Fruit fly (Drosophila melanogaster) whole organism, embryonic: ENCODE results near the gene cype.

Experiments
- Ada2b ChIP-seq: fragments of 200-800 bp; sonication (Bioruptor generic); IDR thresholded peaks from 2 replicates; pipeline ENCODE4 v1.3.6; 2022; ENCODE audit warnings: missing biosample characterization, missing genetic modification characterization
- Aef1 ChIP-seq: fragments of 200-800 bp; sonication (Bioruptor generic); IDR thresholded peaks from 3 replicates; pipeline ENCODE4 v1.3.6; 2022; ENCODE audit warnings: missing biosample characterization, missing genetic modification characterization
- Blimp-1 ChIP-seq: fragments of 200-800 bp; sonication (Bioruptor generic); optimal IDR thresholded peaks from 3 replicates; lab custom pipeline; 2018; ENCODE audit warnings: missing biosample characterization, missing genetic modification characterization, mild to moderate bottlenecking, moderate library complexity, missing genetic modification reagents
- Bteb2 ChIP-seq: fragments of 200-800 bp; sonication (Bioruptor generic); optimal IDR thresholded peaks from 2 replicates; lab custom pipeline; 2016; ENCODE audit warnings: missing biosample characterization, missing genetic modification characterization
- CG10147 ChIP-seq: fragments of 200-800 bp; sonication (Bioruptor generic); optimal IDR thresholded peaks from 2 replicates; lab custom pipeline; 2019; ENCODE audit warnings: missing biosample characterization, mild to moderate bottlenecking, missing genetic modification characterization, moderate library complexity
- CG10274 ChIP-seq: fragments of 200-800 bp; sonication (Bioruptor generic); optimal IDR thresholded peaks from 3 replicates; lab custom pipeline; 2017; ENCODE audit warnings: missing biosample characterization, mild to moderate bottlenecking, missing genetic modification characterization
- CG10431 ChIP-seq: fragments of 200-800 bp; sonication (Bioruptor generic); optimal IDR thresholded peaks from 3 replicates; lab custom pipeline; 2018; ENCODE audit warnings: missing biosample characterization, mild to moderate bottlenecking, missing genetic modification characterization
- CG11504 ChIP-seq: fragments of 200-800 bp; sonication (Bioruptor generic); optimal IDR thresholded peaks from 3 replicates; lab custom pipeline; 2019; ENCODE audit warnings: missing biosample characterization, mild to moderate bottlenecking, missing genetic modification characterization, moderate library complexity
- CG13296 ChIP-seq: fragments of 200-800 bp; sonication (Bioruptor generic); optimal IDR thresholded peaks from 3 replicates; lab custom pipeline; 2018; ENCODE audit warnings: missing biosample characterization, mild to moderate bottlenecking, missing genetic modification characterization
- CG13894 ChIP-seq: fragments of 200-800 bp; sonication (Bioruptor generic); optimal IDR thresholded peaks from 3 replicates; lab custom pipeline; 2018; ENCODE audit warnings: missing biosample characterization, mild to moderate bottlenecking, missing genetic modification characterization, moderate library complexity
- CG14050 ChIP-seq: fragments of 200-800 bp; sonication (Bioruptor generic); IDR thresholded peaks from 3 replicates; pipeline ENCODE4 v1.3.6; 2022; ENCODE audit warnings: missing biosample characterization, missing genetic modification characterization
- CG15073 ChIP-seq: fragments of 200-800 bp; sonication (Bioruptor generic); optimal IDR thresholded peaks from 2 replicates; lab custom pipeline; 2016; ENCODE audit warnings: missing biosample characterization, missing genetic modification characterization
- CG15479 ChIP-seq: fragments of 200-800 bp; sonication (Bioruptor generic); optimal IDR thresholded peaks from 3 replicates; lab custom pipeline; 2019; ENCODE audit warnings: missing biosample characterization, mild to moderate bottlenecking, missing genetic modification characterization, moderate library complexity
- CG18011 ChIP-seq: fragments of 200-800 bp; sonication (Bioruptor generic); optimal IDR thresholded peaks from 2 replicates; lab custom pipeline; 2017; ENCODE audit warnings: missing biosample characterization, missing genetic modification characterization, mild to moderate bottlenecking, moderate library complexity, missing genotype
- CG18764 ChIP-seq: fragments of 200-800 bp; sonication (Bioruptor generic); optimal IDR thresholded peaks from 3 replicates; lab custom pipeline; 2016; ENCODE audit warnings: missing biosample characterization, missing genetic modification characterization
- CG42726 ChIP-seq: fragments of 200-800 bp; sonication (Bioruptor generic); IDR thresholded peaks from 2 replicates; pipeline ENCODE4 v1.3.6; 2022; ENCODE audit warnings: missing biosample characterization, missing genetic modification characterization; ENCODE audit not compliant: partially characterized antibody
- CG4282 ChIP-seq: fragments of 200-800 bp; sonication (Bioruptor generic); optimal IDR thresholded peaks from 2 replicates; lab custom pipeline; 2016; ENCODE audit warnings: missing biosample characterization, missing genetic modification characterization
- CG6175 ChIP-seq: fragments of 200-800 bp; sonication (Bioruptor generic); IDR thresholded peaks from 3 replicates; pipeline ENCODE4 v1.3.6; 2022; ENCODE audit warnings: missing biosample characterization, missing genetic modification characterization
- CG6791 ChIP-seq: fragments of 200-800 bp; sonication (Bioruptor generic); IDR thresholded peaks from 3 replicates; pipeline ENCODE4 v1.3.6; 2022; ENCODE audit warnings: missing biosample characterization, missing genetic modification characterization; ENCODE audit not compliant: partially characterized antibody
- CG7271 ChIP-seq: fragments of 200-800 bp; sonication (Bioruptor generic); optimal IDR thresholded peaks from 2 replicates; lab custom pipeline; 2018; ENCODE audit warnings: missing biosample characterization, mild to moderate bottlenecking, missing genetic modification characterization, moderate library complexity
- CG7357 ChIP-seq: fragments of 200-800 bp; sonication (Bioruptor generic); IDR thresholded peaks from 3 replicates; pipeline ENCODE4 v1.3.6; 2022; ENCODE audit warnings: missing biosample characterization, missing genetic modification characterization
- CG7745 ChIP-seq: fragments of 200-800 bp; sonication (Bioruptor generic); optimal IDR thresholded peaks from 2 replicates; lab custom pipeline; 2018; ENCODE audit warnings: missing biosample characterization, mild to moderate bottlenecking, missing genetic modification characterization, moderate library complexity
- CG8089 ChIP-seq: fragments of 200-800 bp; sonication (Bioruptor generic); optimal IDR thresholded peaks from 3 replicates; lab custom pipeline; 2016; ENCODE audit warnings: missing biosample characterization, missing genetic modification characterization
- Camta ChIP-seq: fragments of 200-800 bp; sonication (Bioruptor generic); optimal IDR thresholded peaks from 2 replicates; lab custom pipeline; 2016; ENCODE audit warnings: missing biosample characterization, missing genetic modification characterization
- D ChIP-seq, 2 experiments: fragments of 200-800 bp in 1 of 2; fragments of >200 bp in 1 of 2; sonication (Bioruptor generic) in 1 of 2; optimal IDR thresholded peaks; 2 replicates in 1 of 2; 3 replicates in 1 of 2; lab custom pipeline; 2017; ENCODE audit warnings: mild to moderate bottlenecking in 1 of 2, missing biosample characterization in 1 of 2, missing genetic modification characterization in 1 of 2, missing genetic modification reagents in 1 of 2
- Dref ChIP-seq: fragments of 200-800 bp; sonication (Bioruptor generic); IDR thresholded peaks from 2 replicates; pipeline ENCODE4 v1.3.6; 2022; ENCODE audit warnings: missing biosample characterization, missing genetic modification characterization
- Elba2 ChIP-seq: fragments of 200-800 bp; sonication (Bioruptor generic); optimal IDR thresholded peaks from 3 replicates; lab custom pipeline; 2016; ENCODE audit warnings: missing biosample characterization, missing genetic modification characterization
- Ets97D ChIP-seq: fragments of 200-800 bp; sonication (Bioruptor generic); optimal IDR thresholded peaks from 3 replicates; lab custom pipeline; 2016; ENCODE audit warnings: missing biosample characterization, missing genetic modification characterization
- HmgZ ChIP-seq: fragments of 200-800 bp; sonication (Bioruptor generic); optimal IDR thresholded peaks from 2 replicates; lab custom pipeline; 2018; ENCODE audit warnings: missing biosample characterization, mild to moderate bottlenecking, missing genetic modification characterization
- Hr51 ChIP-seq, 2 experiments: fragments of 200-800 bp; sonication (Bioruptor generic); optimal IDR thresholded peaks; 2 replicates in 1 of 2; 3 replicates in 1 of 2; lab custom pipeline; 2016 to 2018; ENCODE audit warnings: missing biosample characterization in 2 of 2, missing genetic modification characterization in 2 of 2, mild to moderate bottlenecking in 1 of 2, moderate library complexity in 1 of 2
- MESR4 ChIP-seq: fragments of 200-800 bp; sonication (Bioruptor generic); optimal IDR thresholded peaks from 2 replicates; lab custom pipeline; 2018; ENCODE audit warnings: missing biosample characterization, mild to moderate bottlenecking, missing genetic modification characterization, moderate library complexity
- abd-A ChIP-seq: fragments of 200-800 bp; sonication (Bioruptor generic); optimal IDR thresholded peaks from 3 replicates; lab custom pipeline; 2019; ENCODE audit warnings: missing biosample characterization, mild to moderate bottlenecking, missing genetic modification characterization, moderate library complexity
- amos ChIP-seq: fragments of 200-800 bp; sonication (Bioruptor generic); IDR thresholded peaks from 2 replicates; pipeline ENCODE4 v1.3.6; 2022; ENCODE audit warnings: missing biosample characterization, missing genetic modification characterization; ENCODE audit not compliant: partially characterized antibody
- ase ChIP-seq: fragments of 200-800 bp; sonication (Bioruptor generic); IDR thresholded peaks from 3 replicates; pipeline ENCODE4 v1.3.6; 2022; ENCODE audit warnings: missing biosample characterization, missing genetic modification characterization
- ci ChIP-seq: fragments of 200-800 bp; sonication (Bioruptor generic); IDR thresholded peaks from 3 replicates; pipeline ENCODE4 v1.3.6; 2022; ENCODE audit warnings: missing biosample characterization, missing genetic modification characterization
- crp ChIP-seq, 2 experiments: fragments of 200-800 bp; sonication (Bioruptor generic); optimal IDR thresholded peaks; 2 replicates in 1 of 2; 3 replicates in 1 of 2; lab custom pipeline; 2017; ENCODE audit warnings: missing biosample characterization in 2 of 2, missing genetic modification characterization in 2 of 2, mild to moderate bottlenecking in 1 of 2, moderate library complexity in 1 of 2
- dpn ChIP-seq, 2 experiments: fragments of 200-800 bp; sonication (Bioruptor generic); optimal IDR thresholded peaks; 3 replicates each; lab custom pipeline; 2016; ENCODE audit warnings: missing biosample characterization in 2 of 2, missing genetic modification characterization in 2 of 2
- esg ChIP-seq: fragments of 200-800 bp; sonication (Bioruptor generic); conservative IDR thresholded peaks from 2 replicates; pipeline ENCODE4 v1.3.6; 2022; ENCODE audit warnings: missing biosample characterization, missing genetic modification characterization
- insv ChIP-seq, 2 experiments: fragments of 200-800 bp; sonication (Bioruptor generic); optimal IDR thresholded peaks; 3 replicates each; lab custom pipeline; 2016 to 2018; ENCODE audit warnings: missing biosample characterization in 2 of 2, missing genetic modification characterization in 2 of 2
- ken ChIP-seq: fragments of 200-800 bp; sonication (Bioruptor generic); IDR thresholded peaks from 3 replicates; pipeline ENCODE4 v1.3.6; 2022; ENCODE audit warnings: missing biosample characterization, missing genetic modification characterization
- nau ChIP-seq: fragments of 200-800 bp; sonication (Bioruptor generic); optimal IDR thresholded peaks from 3 replicates; lab custom pipeline; 2017; ENCODE audit warnings: missing biosample characterization, mild to moderate bottlenecking, missing genetic modification characterization, missing genetic modification reagents
- phol ChIP-seq: fragments of 200-800 bp; sonication (Bioruptor generic); optimal IDR thresholded peaks from 3 replicates; lab custom pipeline; 2018; ENCODE audit warnings: missing biosample characterization, mild to moderate bottlenecking, missing genetic modification characterization, moderate library complexity
- pros ChIP-seq: fragments of 200-800 bp; sonication (Bioruptor generic); optimal IDR thresholded peaks from 3 replicates; lab custom pipeline; 2019; ENCODE audit warnings: missing biosample characterization, mild to moderate bottlenecking, missing genetic modification characterization, moderate library complexity
- psq ChIP-seq: fragments of 200-800 bp; sonication (Bioruptor generic); optimal IDR thresholded peaks from 2 replicates; lab custom pipeline; 2017; ENCODE audit warnings: missing biosample characterization, missing genetic modification characterization
- salm ChIP-seq: fragments of 200-800 bp; sonication (Bioruptor generic); optimal IDR thresholded peaks from 2 replicates; lab custom pipeline; 2018; ENCODE audit warnings: missing biosample characterization, mild to moderate bottlenecking, missing genetic modification characterization
- sisA ChIP-seq: fragments of 200-800 bp; sonication (Bioruptor generic); IDR thresholded peaks from 2 replicates; pipeline ENCODE4 v1.3.6; 2022; ENCODE audit warnings: missing biosample characterization, missing genetic modification characterization
- so ChIP-seq: fragments of 200-800 bp; sonication (Bioruptor generic); IDR thresholded peaks from 3 replicates; pipeline ENCODE4 v1.3.6; 2022; ENCODE audit warnings: missing biosample characterization, missing genetic modification characterization
- stc ChIP-seq: fragments of 200-800 bp; sonication (Bioruptor generic); IDR thresholded peaks from 2 replicates; pipeline ENCODE4 v1.3.6; 2022; ENCODE audit warnings: missing biosample characterization, missing genetic modification characterization

Gene cype

DNA sequence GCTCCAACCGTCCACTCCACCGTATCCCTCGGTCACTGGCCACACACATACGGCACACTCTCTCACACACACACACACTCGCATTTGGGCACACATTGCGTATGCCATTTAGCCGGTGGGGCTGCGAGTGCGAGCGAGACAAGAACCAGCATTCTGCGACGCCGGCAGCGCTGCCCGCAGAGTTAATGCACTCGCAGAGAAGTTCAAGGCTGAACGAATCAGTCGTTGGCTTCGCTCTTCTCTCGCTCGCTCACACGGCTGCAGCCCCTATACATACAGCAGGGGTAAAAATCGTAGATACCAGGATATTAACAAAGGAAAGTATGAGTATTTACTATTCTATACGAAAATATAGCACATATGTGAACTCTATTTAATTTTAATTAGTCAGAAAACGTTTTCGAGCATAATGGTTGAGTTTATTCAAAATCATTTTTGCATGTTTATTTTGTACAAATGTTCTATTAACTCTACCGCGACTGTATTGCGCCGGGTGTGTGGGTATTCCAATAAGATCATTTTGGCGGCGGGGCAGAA is 34.0 kb upstream of the cype start (continued):
- TF ChIP-seq CG6791, result no peak
- peak; percentile 53 for TF ChIP-seq CG8089 (GFP tag; lab: Kevin White, UChicago)
- peak in 1 of 2 experiments; percentile 27 for TF ChIP-seq crp (GFP tag; optimal IDR thresholded peaks at IDR 0.05; lab: Kevin White, UChicago)
- peak; percentile 66 for TF ChIP-seq sisA
- TF ChIP-seq insv (GFP tag; optimal IDR thresholded peaks at IDR 0.05; lab: Kevin White, UChicago), result peak in 1 of 2 experiments; percentile 71
- peak; percentile 44 for TF ChIP-seq CG18764 (GFP tag; lab: Kevin White, UChicago)
- TF ChIP-seq salm, result peak; percentile 35
- no peak for TF ChIP-seq amos (GFP tag; lab: Robert Waterston, UW)
- TF ChIP-seq HmgZ (tag; lab: Kevin White, UChicago), result peak; percentile 50
- no peak for TF ChIP-seq CG7745 (tag; lab: Kevin White, UChicago)
- peak; percentile 22; the same call in 1 of the 3 replicates for TF ChIP-seq Aef1 (GFP tag; lab: Robert Waterston, UW)
- no peak for TF ChIP-seq CG18011 (GFP tag; lab: Kevin White, UChicago)
- peak; percentile 78 for TF ChIP-seq ci (GFP tag; lab: Robert Waterston, UW)
- peak; percentile 20 for TF ChIP-seq CG15479 (GFP tag; lab: Kevin White, UChicago)
- TF ChIP-seq stc (GFP tag; lab: Robert Waterston, UW), result peak; percentile 61; the same call in 1 of the 2 replicates
- peak; percentile 84 for TF ChIP-seq Blimp-1 (GFP tag; lab: Kevin White, UChicago)
- no peak for TF ChIP-seq D (optimal IDR thresholded peaks at IDR 0.05; lab: Kevin White, UChicago)
- TF ChIP-seq D (GFP tag; optimal IDR thresholded peaks at IDR 0.05; lab: Kevin White, UChicago), result peak; percentile 86
- TF ChIP-seq Hr51 (GFP tag; optimal IDR thresholded peaks at IDR 0.05; lab: Kevin White, UChicago), result peak; percentile 30 to 74
- TF ChIP-seq Ada2b, result peak; percentile 58
- TF ChIP-seq ase, result peak; percentile 64; the same call in 1 of the 3 replicates
- peak; percentile 40 for TF ChIP-seq Bteb2 (GFP tag; lab: Kevin White, UChicago)
- peak; percentile 86 for TF ChIP-seq phol (tag; lab: Kevin White, UChicago)
- peak; percentile 46; the same call in 1 of the 3 replicates for TF ChIP-seq so (GFP tag; lab: Robert Waterston, UW)
- TF ChIP-seq pros (GFP tag; lab: Kevin White, UChicago), result no peak
- peak; percentile 45; the same call in 1 of the 3 replicates for TF ChIP-seq CG7357 (GFP tag; lab: Robert Waterston, UW)
- no peak for TF ChIP-seq abd-A
- peak; percentile 65 for TF ChIP-seq esg (GFP tag; lab: Robert Waterston, UW)
- TF ChIP-seq dpn (GFP tag; optimal IDR thresholded peaks at IDR 0.05; lab: Kevin White, UChicago), result peak; percentile 51 to 52
- TF ChIP-seq Elba2, result peak; percentile 59
- no peak for TF ChIP-seq CG42726 (GFP tag; lab: Robert Waterston, UW)
- no peak for TF ChIP-seq MESR4
- TF ChIP-seq CG10431 (GFP tag; lab: Kevin White, UChicago), result peak; percentile 74
- TF ChIP-seq CG7271 (tag; lab: Kevin White, UChicago), result no peak
- TF ChIP-seq Camta (GFP tag; lab: Kevin White, UChicago), result peak; percentile 79
- TF ChIP-seq Dref, result no peak
- peak; percentile 79 for TF ChIP-seq nau (GFP tag; lab: Kevin White, UChicago)
- TF ChIP-seq CG13894 (tag; lab: Kevin White, UChicago), result no peak
- TF ChIP-seq CG10147 (GFP tag; lab: Kevin White, UChicago), result no peak
- TF ChIP-seq CG15073, result peak; percentile 22
- TF ChIP-seq psq, result no peak
- peak; percentile 43; the same call in 2 of the 3 replicates for TF ChIP-seq CG14050 (GFP tag; lab: Robert Waterston, UW)
- TF ChIP-seq CG6175 (GFP tag; lab: Robert Waterston, UW), result no peak
- no peak for TF ChIP-seq CG4282 (GFP tag; lab: Kevin White, UChicago)
- peak; percentile 69; the same call in 1 of the 3 replicates for TF ChIP-seq ken (GFP tag; lab: Robert Waterston, UW)
- TF ChIP-seq CG11504 (tag; lab: Kevin White, UChicago), result peak; percentile 85
- TF ChIP-seq Ets97D (GFP tag; lab: Kevin White, UChicago), result peak; percentile 30
- TF ChIP-seq CG10274, result peak; percentile 58
- TF ChIP-seq CG13296 (GFP tag; lab: Kevin White, UChicago), result peak; percentile 42
